5 worm cellular contexts compared by ENCODE assay signal in the genomic region with DNA sequence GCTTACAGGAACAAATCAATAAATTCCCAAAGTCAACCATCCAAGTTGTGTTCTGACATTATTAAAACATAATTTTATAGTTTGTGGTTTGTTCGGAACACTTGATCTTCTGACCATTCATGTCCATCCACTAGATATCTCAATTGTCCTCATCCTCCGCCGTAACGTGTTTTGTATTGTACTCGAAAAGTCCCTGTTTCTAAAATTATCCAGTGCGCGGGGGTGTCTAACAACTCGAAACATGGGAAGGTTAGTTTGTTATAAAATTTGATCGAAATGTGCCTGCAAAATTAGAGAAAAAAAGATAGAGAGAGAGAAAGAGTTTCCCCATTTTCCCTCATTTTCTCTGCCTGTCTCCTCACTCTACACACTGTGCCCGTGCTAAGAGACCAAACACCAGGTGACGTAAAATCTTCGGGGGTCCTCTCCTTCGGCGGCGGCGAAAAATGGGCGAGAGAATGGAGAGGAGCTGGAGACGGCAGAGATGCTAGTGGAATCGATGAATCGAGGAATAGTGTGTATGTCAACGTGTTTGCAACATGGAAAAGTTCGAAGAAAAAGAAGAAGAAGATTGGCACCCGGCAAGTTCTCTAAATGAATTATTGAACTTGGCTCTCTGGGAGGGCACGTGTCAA.
TF ChIP-seq lines count a peak whose summit lies in the region.

No protein-coding gene starts in this region.

TF ChIP-seq in whole organism, L1 larva, 84 proteins besides CTCF, POLR2A, EP300 and RAD21 (continued from another document and continues in another):
- TF ChIP-seq dsc-1 (tag; optimal IDR thresholded peaks at IDR 0.05; lab: Kevin White, UChicago) (peak; percentile 87), mep-1 (tag; optimal IDR thresholded peaks at IDR 0.05; lab: Kevin White, UChicago) (peak; percentile 89), elt-2 (tag; optimal IDR thresholded peaks at IDR 0.05; lab: Kevin White, UChicago) (peak; percentile 77), ceh-90 (tag; optimal IDR thresholded peaks at IDR 0.05; lab: Kevin White, UChicago) (no peak), ces-1 (GFP tag; optimal IDR thresholded peaks at IDR 0.05; lab: Kevin White, UChicago) (no peak), egl-13 (tag; optimal IDR thresholded peaks at IDR 0.05; lab: Kevin White, UChicago) (peak; percentile 94), nhr-12 (tag; optimal IDR thresholded peaks at IDR 0.05; lab: Kevin White, UChicago) (no peak), nhr-19 (GFP tag; conservative IDR thresholded peaks at IDR 0.05; lab: Robert Waterston, UW) (peak; percentile 93), fkh-4 (tag; optimal IDR thresholded peaks at IDR 0.05; lab: Kevin White, UChicago; ENCODE audit: borderline replicate concordance) (peak; percentile 37), sptf-1 (tag; optimal IDR thresholded peaks at IDR 0.05; lab: Kevin White, UChicago) (no peak), hlh-17 (GFP tag; optimal IDR thresholded peaks at IDR 0.05; lab: Kevin White, UChicago; ENCODE audit: borderline replicate concordance) (no peak), ceh-82 (tag; optimal IDR thresholded peaks at IDR 0.05; lab: Kevin White, UChicago) (peak; percentile 73 to 76 (median 74)), nhr-71 (tag; optimal IDR thresholded peaks at IDR 0.05; lab: Kevin White, UChicago) (peak; percentile 99), fkh-8 (tag; optimal IDR thresholded peaks at IDR 0.05; lab: Kevin White, UChicago) (peak; percentile 70), mdl-1 (tag; optimal IDR thresholded peaks at IDR 0.05; lab: Kevin White, UChicago) (peak; percentile 67 to 95), ama-1 (optimal IDR thresholded peaks at IDR 0.05; lab: Kevin White, UChicago) (no peak), rnt-1 (tag; optimal IDR thresholded peaks at IDR 0.05; lab: Kevin White, UChicago) (peak; percentile 91), ceh-63 (GFP tag; optimal IDR thresholded peaks at IDR 0.05; lab: Kevin White, UChicago) (no peak), fkh-10 (GFP tag; optimal IDR thresholded peaks at IDR 0.05; lab: Kevin White, UChicago) (peak; percentile 51), aha-1 (tag; optimal IDR thresholded peaks at IDR 0.05; lab: Kevin White, UChicago) (no peak), unc-62 (GFP tag; optimal IDR thresholded peaks at IDR 0.05; lab: Kevin White, UChicago) (no peak), hlh-4 (tag; optimal IDR thresholded peaks at IDR 0.05; lab: Kevin White, UChicago) (no peak), ztf-11 (tag; optimal IDR thresholded peaks at IDR 0.05; lab: Kevin White, UChicago) (no peak), snpc-4 (tag; optimal IDR thresholded peaks at IDR 0.05; lab: Kevin White, UChicago) (peak; percentile 62), vab-15 (tag; optimal IDR thresholded peaks at IDR 0.05; lab: Kevin White, UChicago) (peak; percentile 25)

TF ChIP-seq in whole organism, L2 larva, 48 proteins besides CTCF, POLR2A, EP300 and RAD21 (continued from another document):
- TF ChIP-seq mdl-1 (tag; optimal IDR thresholded peaks at IDR 0.05; lab: Kevin White, UChicago) (peak; percentile 90 to 95), peb-1 (tag; optimal IDR thresholded peaks at IDR 0.05; lab: Kevin White, UChicago) (no peak), alr-1 (tag; optimal IDR thresholded peaks at IDR 0.05; lab: Kevin White, UChicago) (no peak), F13H6.1 (tag; optimal IDR thresholded peaks at IDR 0.05; lab: Kevin White, UChicago) (peak; percentile 99), snpc-4 (tag; optimal IDR thresholded peaks at IDR 0.05; lab: Kevin White, UChicago) (peak; percentile 29), lsy-2 (tag; optimal IDR thresholded peaks at IDR 0.05; lab: Kevin White, UChicago) (peak; percentile 39 to 84), ceh-16 (tag; optimal IDR thresholded peaks at IDR 0.05; lab: Kevin White, UChicago) (peak; percentile 54), blmp-1 (tag; optimal IDR thresholded peaks at IDR 0.05; lab: Kevin White, UChicago; ENCODE audit: insufficient read depth) (peak; percentile 62), ztf-11 (tag; optimal IDR thresholded peaks at IDR 0.05; lab: Kevin White, UChicago) (no peak), ztf-4 (tag; optimal IDR thresholded peaks at IDR 0.05; lab: Kevin White, UChicago) (peak; percentile 54), ama-1 (optimal IDR thresholded peaks at IDR 0.05; lab: Kevin White, UChicago) (no peak), nhr-10 (tag; optimal IDR thresholded peaks at IDR 0.05; lab: Kevin White, UChicago) (no peak), crh-2 (tag; optimal IDR thresholded peaks at IDR 0.05; lab: Kevin White, UChicago) (peak; percentile 92), fos-1 (tag; optimal IDR thresholded peaks at IDR 0.05; lab: Kevin White, UChicago) (peak; percentile 66), sem-4 (tag; optimal IDR thresholded peaks at IDR 0.05; lab: Kevin White, UChicago) (peak; percentile 93), sma-9 (GFP tag; optimal IDR thresholded peaks at IDR 0.05; lab: Kevin White, UChicago) (peak; percentile 100), sma-9 (tag; optimal IDR thresholded peaks at IDR 0.05; lab: Kevin White, UChicago) (peak; percentile 88), C34F6.9 (tag; optimal IDR thresholded peaks at IDR 0.05; lab: Kevin White, UChicago) (peak; percentile 77), zag-1 (tag; optimal IDR thresholded peaks at IDR 0.05; lab: Kevin White, UChicago) (peak; percentile 90), unc-62 (GFP tag; optimal IDR thresholded peaks at IDR 0.05; lab: Kevin White, UChicago) (no peak)

TF ChIP-seq in whole organism, L3 larva, 47 proteins besides CTCF, POLR2A, EP300 and RAD21 (continued from another document):
- TF ChIP-seq nhr-23 (tag; optimal IDR thresholded peaks at IDR 0.05; lab: Kevin White, UChicago) = peak; percentile 60
- peak; percentile 71 for TF ChIP-seq tbx-2 (tag; optimal IDR thresholded peaks at IDR 0.05; lab: Kevin White, UChicago)
- TF ChIP-seq daf-12 (tag; optimal IDR thresholded peaks at IDR 0.05; lab: Kevin White, UChicago) = peak; percentile 36
- TF ChIP-seq nhr-25 (tag; optimal IDR thresholded peaks at IDR 0.05; lab: Kevin White, UChicago) = peak; percentile 19
- TF ChIP-seq fos-1 (tag; optimal IDR thresholded peaks at IDR 0.05; lab: Kevin White, UChicago) = no peak
- TF ChIP-seq elt-2 (tag; optimal IDR thresholded peaks at IDR 0.05; lab: Kevin White, UChicago) = peak; percentile 85
- peak; percentile 7 for TF ChIP-seq elt-1 (tag; optimal IDR thresholded peaks at IDR 0.05; lab: Kevin White, UChicago)
- peak; percentile 71 for TF ChIP-seq nhr-11 (tag; optimal IDR thresholded peaks at IDR 0.05; lab: Kevin White, UChicago)
- no peak for TF ChIP-seq ztf-11 (tag; optimal IDR thresholded peaks at IDR 0.05; lab: Kevin White, UChicago)
- TF ChIP-seq nhr-237 (tag; optimal IDR thresholded peaks at IDR 0.05; lab: Kevin White, UChicago) = no peak
- no peak for TF ChIP-seq nhr-28 (tag; optimal IDR thresholded peaks at IDR 0.05; lab: Kevin White, UChicago)
- TF ChIP-seq pqm-1 (tag; optimal IDR thresholded peaks at IDR 0.05; lab: Kevin White, UChicago) = peak; percentile 58
- no peak for TF ChIP-seq unc-39 (tag; optimal IDR thresholded peaks at IDR 0.05; lab: Kevin White, UChicago)
- TF ChIP-seq pha-4 (tag; optimal IDR thresholded peaks at IDR 0.05; lab: Kevin White, UChicago) = peak; percentile 87
- no peak for TF ChIP-seq ceh-16 (tag; optimal IDR thresholded peaks at IDR 0.05; lab: Kevin White, UChicago)
- TF ChIP-seq nfya-1 (tag; optimal IDR thresholded peaks at IDR 0.05; lab: Kevin White, UChicago; ENCODE audit: insufficient read depth) = peak; percentile 89
- TF ChIP-seq fkh-2 (tag; optimal IDR thresholded peaks at IDR 0.05; lab: Kevin White, UChicago) = no peak

TF ChIP-seq in whole organism, L4 larva, 104 proteins besides CTCF, POLR2A, EP300 and RAD21 (continued from another document):
- TF ChIP-seq daf-16 (GFP tag; optimal IDR thresholded peaks at IDR 0.05; lab: Kevin White, UChicago) (peak; percentile 19 to 86), daf-16 (tag; optimal IDR thresholded peaks at IDR 0.05; lab: Kevin White, UChicago) (peak; percentile 73), ceh-32 (tag; optimal IDR thresholded peaks at IDR 0.05; lab: Kevin White, UChicago; ENCODE audit: poor library complexity) (no peak), F44E2.7 (GFP tag; IDR thresholded peaks at IDR 0.05; lab: Robert Waterston, UW) (no peak), fos-1 (tag; optimal IDR thresholded peaks at IDR 0.05; lab: Kevin White, UChicago) (peak; percentile 53), saeg-2 (GFP tag; IDR thresholded peaks at IDR 0.05; lab: Robert Waterston, UW) (0 out of 2 replicates have a peak, but pooled peaks have one; percentile 43), daf-12 (tag; optimal IDR thresholded peaks at IDR 0.05; lab: Kevin White, UChicago) (no peak), nhr-76 (tag; optimal IDR thresholded peaks at IDR 0.05; lab: Kevin White, UChicago) (no peak), ceh-28 (tag; optimal IDR thresholded peaks at IDR 0.05; lab: Kevin White, UChicago) (no peak), snpc-4 (tag; optimal IDR thresholded peaks at IDR 0.05; lab: Kevin White, UChicago) (no peak), dpl-1 (GFP tag; optimal IDR thresholded peaks at IDR 0.05; lab: Kevin White, UChicago) (peak; percentile 1), R02D3.7 (tag; optimal IDR thresholded peaks at IDR 0.05; lab: Kevin White, UChicago) (no peak), lin-1 (GFP tag; IDR thresholded peaks at IDR 0.05; lab: Robert Waterston, UW) (peak; percentile 76), zag-1 (tag; optimal IDR thresholded peaks at IDR 0.05; lab: Kevin White, UChicago) (no peak), cey-2 (tag; optimal IDR thresholded peaks at IDR 0.05; lab: Kevin White, UChicago; ENCODE audit: borderline replicate concordance, insufficient read depth) (no peak), ceh-20 (GFP tag; IDR thresholded peaks at IDR 0.05; lab: Robert Waterston, UW) (peak; percentile 88), gei-8 (GFP tag; optimal IDR thresholded peaks at IDR 0.05; lab: Kevin White, UChicago) (peak; percentile 84), vab-7 (GFP tag; IDR thresholded peaks at IDR 0.05; lab: Robert Waterston, UW) (no peak), hlh-30 (tag; optimal IDR thresholded peaks at IDR 0.05; lab: Kevin White, UChicago; ENCODE audit: insufficient read depth) (peak; percentile 85), nhr-42 (GFP tag; IDR thresholded peaks at IDR 0.05; lab: Robert Waterston, UW) (no peak), hmg-1.1 (GFP tag; IDR thresholded peaks at IDR 0.05; lab: Robert Waterston, UW) (peak; percentile 74), dve-1 (tag; optimal IDR thresholded peaks at IDR 0.05; lab: Kevin White, UChicago; ENCODE audit: insufficient read depth) (peak; percentile 80), tra-1 (GFP tag; IDR thresholded peaks at IDR 0.05; lab: Robert Waterston, UW) (peak; percentile 92), mxl-3 (GFP tag; optimal IDR thresholded peaks at IDR 0.05; lab: Kevin White, UChicago) (peak; percentile 96), daf-19 (GFP tag; conservative IDR thresholded peaks at IDR 0.05; lab: Robert Waterston, UW) (no peak), set-16 (GFP tag; IDR thresholded peaks at IDR 0.05; lab: Robert Waterston, UW) (no peak), lin-13 (GFP tag; optimal IDR thresholded peaks at IDR 0.05; lab: Kevin White, UChicago) (peak; percentile 29), ces-1 (GFP tag; optimal IDR thresholded peaks at IDR 0.05; lab: Kevin White, UChicago) (peak; percentile 52), nhr-25 (tag; optimal IDR thresholded peaks at IDR 0.05; lab: Kevin White, UChicago; ENCODE audit: borderline replicate concordance, insufficient read depth) (peak; percentile 77)

TF ChIP-seq in whole organism, late embryonic, 69 proteins besides CTCF, POLR2A, EP300 and RAD21 (continued from another document):
- TF ChIP-seq nfya-1 (tag; optimal IDR thresholded peaks at IDR 0.05; lab: Kevin White, UChicago) (peak; percentile 79), odd-2 (tag; optimal IDR thresholded peaks at IDR 0.05; lab: Kevin White, UChicago) (no peak), fkh-10 (GFP tag; optimal IDR thresholded peaks at IDR 0.05; lab: Kevin White, UChicago) (no peak), ceh-30 (tag; optimal IDR thresholded peaks at IDR 0.05; lab: Kevin White, UChicago) (no peak), ttx-3 (tag; optimal IDR thresholded peaks at IDR 0.05; lab: Kevin White, UChicago) (no peak), mec-3 (tag; optimal IDR thresholded peaks at IDR 0.05; lab: Kevin White, UChicago; ENCODE audit: borderline replicate concordance) (no peak), ceh-31 (tag; optimal IDR thresholded peaks at IDR 0.05; lab: Kevin White, UChicago) (peak; percentile 83), T23F11.4 (GFP tag; optimal IDR thresholded peaks at IDR 0.05; lab: Kevin White, UChicago) (no peak), hlh-6 (tag; optimal IDR thresholded peaks at IDR 0.05; lab: Kevin White, UChicago) (no peak), dmd-4 (tag; optimal IDR thresholded peaks at IDR 0.05; lab: Kevin White, UChicago; ENCODE audit: borderline replicate concordance) (no peak), ceh-14 (tag; optimal IDR thresholded peaks at IDR 0.05; lab: Kevin White, UChicago) (peak; percentile 56), pag-3 (tag; optimal IDR thresholded peaks at IDR 0.05; lab: Kevin White, UChicago; ENCODE audit: borderline replicate concordance) (peak; percentile 12), ceh-24 (tag; optimal IDR thresholded peaks at IDR 0.05; lab: Kevin White, UChicago) (no peak), gmeb-2 (tag; optimal IDR thresholded peaks at IDR 0.05; lab: Kevin White, UChicago) (no peak), dve-1 (tag; optimal IDR thresholded peaks at IDR 0.05; lab: Kevin White, UChicago) (peak; percentile 36), pqm-1 (tag; optimal IDR thresholded peaks at IDR 0.05; lab: Kevin White, UChicago) (peak; percentile 16), pha-2 (tag; optimal IDR thresholded peaks at IDR 0.05; lab: Kevin White, UChicago) (peak; percentile 20), fkh-6 (tag; optimal IDR thresholded peaks at IDR 0.05; lab: Kevin White, UChicago) (no peak), Y22D7AL.16 (tag; optimal IDR thresholded peaks at IDR 0.05; lab: Kevin White, UChicago) (no peak), unc-42 (tag; optimal IDR thresholded peaks at IDR 0.05; lab: Kevin White, UChicago) (peak; percentile 86), zip-5 (tag; optimal IDR thresholded peaks at IDR 0.05; lab: Kevin White, UChicago) (no peak), tbx-7 (tag; optimal IDR thresholded peaks at IDR 0.05; lab: Kevin White, UChicago) (no peak), ceh-6 (GFP tag; optimal IDR thresholded peaks at IDR 0.05; lab: Kevin White, UChicago) (no peak), rnt-1 (tag; optimal IDR thresholded peaks at IDR 0.05; lab: Kevin White, UChicago) (peak; percentile 88), madf-2 (tag; optimal IDR thresholded peaks at IDR 0.05; lab: Kevin White, UChicago) (no peak), unc-3 (GFP tag; conservative IDR thresholded peaks at IDR 0.05; lab: Robert Waterston, UW) (no peak), unc-3 (tag; optimal IDR thresholded peaks at IDR 0.05; lab: Kevin White, UChicago) (no peak), ama-1 (optimal IDR thresholded peaks at IDR 0.05; lab: Kevin White, UChicago) (no peak), ceh-45 (GFP tag; IDR thresholded peaks at IDR 0.05; lab: Robert Waterston, UW) (no peak), ceh-18 (tag; optimal IDR thresholded peaks at IDR 0.05; lab: Kevin White, UChicago) (peak; percentile 98), sox-2 (GFP tag; IDR thresholded peaks at IDR 0.05; lab: Robert Waterston, UW) (no peak), elt-4 (tag; optimal IDR thresholded peaks at IDR 0.05; lab: Kevin White, UChicago) (no peak), pros-1 (tag; optimal IDR thresholded peaks at IDR 0.05; lab: Kevin White, UChicago) (peak; percentile 27), K02D7.2 (tag; optimal IDR thresholded peaks at IDR 0.05; lab: Kevin White, UChicago) (no peak), sdc-2 (tag; optimal IDR thresholded peaks at IDR 0.05; lab: Kevin White, UChicago) (peak; percentile 66), fax-1 (tag; optimal IDR thresholded peaks at IDR 0.05; lab: Kevin White, UChicago) (no peak), lim-6 (tag; optimal IDR thresholded peaks at IDR 0.05; lab: Kevin White, UChicago) (no peak), C08G9.2 (tag; optimal IDR thresholded peaks at IDR 0.05; lab: Kevin White, UChicago) (peak; percentile 15)
TF ChIP-seq in whole organism, late embryonic: peak in this region for 25.
